Fruit fly (Drosophila melanogaster) whole organism, embryonic: Measurements from ENCODE around the gene CNMaR.

Source experiments
- ATbp ChIP-seq: fragments of 200-800 bp; sonication (Bioruptor generic); optimal IDR thresholded peaks from 2 replicates; lab custom pipeline; 2017; ENCODE audit warnings: missing biosample characterization, mild to moderate bottlenecking, missing genetic modification characterization, missing genetic modification reagents
- Abd-B ChIP-seq: fragments of 200-800 bp; sonication (Bioruptor generic); optimal IDR thresholded peaks from 2 replicates; lab custom pipeline; 2018; ENCODE audit warnings: missing biosample characterization, mild to moderate bottlenecking, missing genetic modification characterization, moderate library complexity
- CG10462 ChIP-seq: fragments of 200-800 bp; sonication (Bioruptor generic); optimal IDR thresholded peaks from 2 replicates; lab custom pipeline; 2016; ENCODE audit warnings: missing biosample characterization, missing genetic modification characterization
- CG10979 ChIP-seq: fragments of 200-800 bp; sonication (Bioruptor generic); optimal IDR thresholded peaks from 2 replicates; lab custom pipeline; 2018; ENCODE audit warnings: missing biosample characterization, mild to moderate bottlenecking, missing genetic modification characterization, moderate library complexity
- CG11504 ChIP-seq: fragments of 200-800 bp; sonication (Bioruptor generic); optimal IDR thresholded peaks from 3 replicates; lab custom pipeline; 2019; ENCODE audit warnings: missing biosample characterization, mild to moderate bottlenecking, missing genetic modification characterization, moderate library complexity
- CG13296 ChIP-seq: fragments of 200-800 bp; sonication (Bioruptor generic); optimal IDR thresholded peaks from 3 replicates; lab custom pipeline; 2018; ENCODE audit warnings: missing biosample characterization, mild to moderate bottlenecking, missing genetic modification characterization
- CG15269 ChIP-seq: fragments of 200-800 bp; sonication (Bioruptor generic); optimal IDR thresholded peaks from 2 replicates; lab custom pipeline; 2018; ENCODE audit warnings: missing biosample characterization, mild to moderate bottlenecking, missing genetic modification characterization, moderate library complexity
- CG18262 ChIP-seq: fragments of 200-800 bp; optimal IDR thresholded peaks from 3 replicates; lab custom pipeline; 2019; ENCODE audit warnings: missing biosample characterization, mild to moderate bottlenecking, missing genetic modification characterization, moderate library complexity
- CG2889 ChIP-seq: fragments of 200-800 bp; sonication (Bioruptor generic); IDR thresholded peaks from 3 replicates; pipeline ENCODE4 v1.3.6; 2022; ENCODE audit warnings: missing biosample characterization, missing genetic modification characterization
- CG31365 ChIP-seq: fragments of 200-800 bp; sonication (Bioruptor generic); optimal IDR thresholded peaks from 2 replicates; lab custom pipeline; 2018; ENCODE audit warnings: missing biosample characterization, mild to moderate bottlenecking, missing genetic modification characterization
- CG4282 ChIP-seq: fragments of 200-800 bp; sonication (Bioruptor generic); optimal IDR thresholded peaks from 2 replicates; lab custom pipeline; 2016; ENCODE audit warnings: missing biosample characterization, missing genetic modification characterization
- CG4617 ChIP-seq: fragments of 200-800 bp; sonication (Bioruptor generic); optimal IDR thresholded peaks from 3 replicates; lab custom pipeline; 2016; ENCODE audit warnings: missing biosample characterization, missing genetic modification characterization, borderline replicate concordance
- CG6254 ChIP-seq: fragments of 200-800 bp; sonication (Bioruptor generic); optimal IDR thresholded peaks from 3 replicates; lab custom pipeline; 2017; ENCODE audit warnings: mild to moderate bottlenecking, missing biosample characterization, missing genetic modification reagents, missing genetic modification characterization
- CG6654 ChIP-seq: fragments of 200-800 bp; sonication (Bioruptor generic); optimal IDR thresholded peaks from 2 replicates; lab custom pipeline; 2017; ENCODE audit warnings: missing biosample characterization, mild to moderate bottlenecking, missing genetic modification characterization
- CG6791 ChIP-seq: fragments of 200-800 bp; sonication (Bioruptor generic); IDR thresholded peaks from 3 replicates; pipeline ENCODE4 v1.3.6; 2022; ENCODE audit warnings: missing biosample characterization, missing genetic modification characterization; ENCODE audit not compliant: partially characterized antibody
- CG7357 ChIP-seq: fragments of 200-800 bp; sonication (Bioruptor generic); IDR thresholded peaks from 3 replicates; pipeline ENCODE4 v1.3.6; 2022; ENCODE audit warnings: missing biosample characterization, missing genetic modification characterization
- CG7556 ChIP-seq: fragments of 200-800 bp; sonication (Bioruptor generic); optimal IDR thresholded peaks from 2 replicates; lab custom pipeline; 2017; ENCODE audit warnings: missing biosample characterization, mild to moderate bottlenecking, missing genetic modification characterization
- CG7786 ChIP-seq: fragments of 200-800 bp; sonication (Bioruptor generic); optimal IDR thresholded peaks from 2 replicates; lab custom pipeline; 2016; ENCODE audit warnings: missing biosample characterization, missing genetic modification characterization
- CG9876 ChIP-seq: fragments of 200-800 bp; sonication (Bioruptor generic); optimal IDR thresholded peaks from 2 replicates; lab custom pipeline; 2016; ENCODE audit warnings: missing biosample characterization, missing genetic modification characterization
- Dip2 ChIP-seq: fragments of 200-800 bp; sonication (Bioruptor generic); IDR thresholded peaks from 2 replicates; pipeline ENCODE4 v1.3.6; 2022; ENCODE audit warnings: missing biosample characterization, missing genetic modification characterization
- Fer3 ChIP-seq: fragments of 200-800 bp; sonication (Bioruptor generic); optimal IDR thresholded peaks from 2 replicates; lab custom pipeline; 2018; ENCODE audit warnings: missing biosample characterization, mild to moderate bottlenecking, missing genetic modification characterization, moderate library complexity
- GATAe ChIP-seq: fragments of 200-800 bp; sonication (Bioruptor generic); conservative IDR thresholded peaks from 2 replicates; pipeline ENCODE4 v1.3.6; 2022; ENCODE audit warnings: missing biosample characterization, missing genetic modification characterization
- HHEX ChIP-seq: fragments of 200-800 bp; sonication (Bioruptor generic); optimal IDR thresholded peaks from 3 replicates; lab custom pipeline; 2017; ENCODE audit warnings: missing biosample characterization, mild to moderate bottlenecking, missing genetic modification characterization, missing genetic modification reagents
- HLH3B ChIP-seq: fragments of 200-800 bp; sonication (Bioruptor generic); IDR thresholded peaks from 2 replicates; pipeline ENCODE4 v1.3.6; 2022; ENCODE audit warnings: missing biosample characterization, missing genetic modification characterization
- Hr51 ChIP-seq, 2 experiments: fragments of 200-800 bp; sonication (Bioruptor generic); optimal IDR thresholded peaks; 2 replicates in 1 of 2; 3 replicates in 1 of 2; lab custom pipeline; 2016 to 2018; ENCODE audit warnings: missing biosample characterization in 2 of 2, missing genetic modification characterization in 2 of 2, mild to moderate bottlenecking in 1 of 2, moderate library complexity in 1 of 2
- Hr78 ChIP-seq, 2 experiments: fragments of 200-800 bp in 1 of 2; fragments of >200 bp in 1 of 2; sonication (Bioruptor generic) in 1 of 2; optimal IDR thresholded peaks; 2 replicates each; lab custom pipeline; 2017 to 2019; ENCODE audit warnings: missing biosample characterization in 2 of 2, missing genetic modification characterization in 2 of 2, mild to moderate bottlenecking in 1 of 2, moderate library complexity in 1 of 2
- Med ChIP-seq: fragments of 200-800 bp; sonication (Bioruptor generic); peaks from one replicate; lab custom pipeline; 2016; ENCODE audit warnings: missing biosample characterization, missing genetic modification characterization, mild to moderate bottlenecking, inconsistent platforms, moderate library complexity
- Mes4 ChIP-seq: fragments of 200-800 bp; sonication (Bioruptor generic); optimal IDR thresholded peaks from 2 replicates; lab custom pipeline; 2016; ENCODE audit warnings: missing biosample characterization, missing genetic modification characterization
- Nf-YB ChIP-seq: fragments of 200-800 bp; sonication (Bioruptor generic); optimal IDR thresholded peaks from 3 replicates; lab custom pipeline; 2019; ENCODE audit warnings: missing biosample characterization, mild to moderate bottlenecking, missing genetic modification characterization, moderate library complexity
- Sry-β ChIP-seq: fragments of 200-800 bp; sonication (Bioruptor generic); optimal IDR thresholded peaks from 2 replicates; lab custom pipeline; 2018; ENCODE audit warnings: missing biosample characterization, mild to moderate bottlenecking, missing genetic modification characterization, moderate library complexity
- Taf1 ChIP-seq: fragments of 200-800 bp; sonication (Bioruptor generic); IDR thresholded peaks from 2 replicates; pipeline ENCODE4 v1.3.6; 2022; ENCODE audit warnings: missing biosample characterization, missing genetic modification characterization
- ato ChIP-seq: fragments of 200-800 bp; sonication (Bioruptor generic); IDR thresholded peaks from 2 replicates; pipeline ENCODE4 v1.3.6; 2022; ENCODE audit warnings: missing biosample characterization, missing genetic modification characterization; ENCODE audit not compliant: partially characterized antibody
- cas ChIP-seq: fragments of 200-800 bp; sonication (Bioruptor generic); IDR thresholded peaks from 2 replicates; pipeline ENCODE4 v1.3.6; 2022; ENCODE audit warnings: missing biosample characterization, missing genetic modification characterization
- corto ChIP-seq: fragments of 200-800 bp; sonication (Bioruptor generic); optimal IDR thresholded peaks from 2 replicates; lab custom pipeline; 2016; ENCODE audit warnings: missing biosample characterization, mild to moderate bottlenecking, missing genetic modification characterization, moderate library complexity
- disco-r ChIP-seq: fragments of 200-800 bp; sonication (Bioruptor generic); optimal IDR thresholded peaks from 2 replicates; lab custom pipeline; 2016; ENCODE audit warnings: missing biosample characterization, missing genetic modification characterization
- eve ChIP-seq, 2 experiments: fragments of >200 bp; optimal IDR thresholded peaks; 2 replicates each; lab custom pipeline; 2017; ENCODE audit warnings: missing biosample characterization in 2 of 2, missing genetic modification characterization in 2 of 2
- ewg ChIP-seq: fragments of 200-800 bp; sonication (Bioruptor generic); optimal IDR thresholded peaks from 3 replicates; lab custom pipeline; 2017; ENCODE audit warnings: mild to moderate bottlenecking, missing biosample characterization, missing genetic modification reagents, missing genetic modification characterization
- fru ChIP-seq: fragments of >200 bp; optimal IDR thresholded peaks from 2 replicates; lab custom pipeline; 2017
- gem ChIP-seq: fragments of 200-800 bp; sonication (Bioruptor generic); optimal IDR thresholded peaks from 2 replicates; lab custom pipeline; 2019; ENCODE audit warnings: missing biosample characterization, mild to moderate bottlenecking, missing genetic modification characterization, moderate library complexity
- h ChIP-seq: fragments of >200 bp; optimal IDR thresholded peaks from 2 replicates; lab custom pipeline; 2017
- inv ChIP-seq: fragments of 200-800 bp; sonication (Bioruptor generic); IDR thresholded peaks from 2 replicates; pipeline ENCODE4 v1.3.6; 2022; ENCODE audit warnings: missing biosample characterization, missing genetic modification characterization; ENCODE audit not compliant: partially characterized antibody
- lab ChIP-seq: fragments of 200-800 bp; sonication (Bioruptor generic); optimal IDR thresholded peaks from 3 replicates; lab custom pipeline; 2017; ENCODE audit warnings: missing biosample characterization, missing genetic modification characterization, mild to moderate bottlenecking, moderate library complexity, missing genetic modification reagents
- mirr ChIP-seq: fragments of 200-800 bp; sonication (Bioruptor generic); optimal IDR thresholded peaks from 3 replicates; lab custom pipeline; 2018; ENCODE audit warnings: missing biosample characterization, mild to moderate bottlenecking, missing genetic modification characterization
- odd ChIP-seq: fragments of 200-800 bp; sonication (Bioruptor generic); optimal IDR thresholded peaks from 2 replicates; lab custom pipeline; 2017; ENCODE audit warnings: missing biosample characterization, mild to moderate bottlenecking, missing genetic modification characterization
- slp2 ChIP-seq: fragments of 200-800 bp; sonication (Bioruptor generic); optimal IDR thresholded peaks from 2 replicates; lab custom pipeline; 2016; ENCODE audit warnings: missing biosample characterization, missing genetic modification characterization
- ssp ChIP-seq: fragments of 200-800 bp; sonication (Bioruptor generic); IDR thresholded peaks from 2 replicates; pipeline ENCODE4 v1.3.6; 2022; ENCODE audit warnings: missing biosample characterization, missing genetic modification characterization
- sug ChIP-seq: fragments of 200-800 bp; optimal IDR thresholded peaks from 2 replicates; lab custom pipeline; 2019; ENCODE audit warnings: missing biosample characterization, mild to moderate bottlenecking, missing genetic modification characterization, moderate library complexity
- zf30C ChIP-seq: fragments of 200-800 bp; sonication (Bioruptor generic); optimal IDR thresholded peaks from 3 replicates; lab custom pipeline; 2018; ENCODE audit warnings: missing biosample characterization, mild to moderate bottlenecking, missing genetic modification characterization
- zfh1 ChIP-seq: fragments of 200-800 bp; sonication (Bioruptor generic); IDR thresholded peaks from 3 replicates; pipeline ENCODE4 v1.3.6; 2022; ENCODE audit warnings: missing biosample characterization, missing genetic modification characterization

Gene CNMaR

dm6 chr3L:9692892-9693551, 49.1 kb downstream of the CNMaR start (continued):
- TF ChIP-seq Nf-YB (GFP tag; lab: Kevin White, UChicago) (peak; percentile 83), Fer3 (tag; lab: Kevin White, UChicago) (peak; percentile 90), CG4282 (GFP tag; lab: Kevin White, UChicago) (peak; percentile 83), CG31365 (peak; percentile 68), Mes4 (GFP tag; lab: Kevin White, UChicago) (peak; percentile 95), CG7786 (GFP tag; lab: Kevin White, UChicago) (peak; percentile 97), odd (peak; percentile 95), Hr51 (GFP tag; optimal IDR thresholded peaks at IDR 0.05; lab: Kevin White, UChicago) (peak; percentile 95 to 97), sug (tag; lab: Kevin White, UChicago) (peak; percentile 64), CG6254 (peak; percentile 83), CG10462 (GFP tag; lab: Kevin White, UChicago) (peak; percentile 93), Sry-β (peak; percentile 58), ATbp (GFP tag; lab: Kevin White, UChicago) (peak; percentile 92), Med (GFP tag; lab: Kevin White, UChicago) (peak; percentile 99), CG13296 (GFP tag; lab: Kevin White, UChicago) (peak; percentile 95), HLH3B (GFP tag; lab: Robert Waterston, UW) (peak; percentile 88; the same call in 1 of the 2 replicates), GATAe (GFP tag; lab: Robert Waterston, UW) (peak; percentile 77), gem (tag; lab: Kevin White, UChicago) (peak; percentile 98), h (lab: Kevin White, UChicago) (no peak), ewg (GFP tag; lab: Kevin White, UChicago) (peak; percentile 91), Abd-B (GFP tag; lab: Kevin White, UChicago) (peak; percentile 95), eve (GFP tag; optimal IDR thresholded peaks at IDR 0.05; lab: Kevin White, UChicago) (peak in 1 of 2 experiments; percentile 99), HHEX (GFP tag; lab: Kevin White, UChicago) (peak; percentile 96), CG15269 (tag; lab: Kevin White, UChicago) (peak; percentile 96), zfh1 (peak; percentile 69; the same call in 2 of the 3 replicates), corto (peak; percentile 56), CG2889 (GFP tag; lab: Robert Waterston, UW) (peak; percentile 79), disco-r (GFP tag; lab: Kevin White, UChicago) (peak; percentile 95), ssp (GFP tag; lab: Robert Waterston, UW) (peak; percentile 87), CG6791 (GFP tag; lab: Robert Waterston, UW) (no peak), CG7556 (GFP tag; lab: Kevin White, UChicago) (peak; percentile 99), CG11504 (tag; lab: Kevin White, UChicago) (peak; percentile 96), Taf1 (peak; percentile 76), ato (GFP tag; lab: Robert Waterston, UW) (no peak), Hr78 (GFP tag; optimal IDR thresholded peaks at IDR 0.05; lab: Kevin White, UChicago) (peak in 1 of 2 experiments; percentile 91), Dip2 (GFP tag; lab: Robert Waterston, UW) (peak; percentile 21; the same call in 1 of the 2 replicates), cas (GFP tag; lab: Robert Waterston, UW) (peak; percentile 53), CG9876 (GFP tag; lab: Kevin White, UChicago) (peak; percentile 95), inv (GFP tag; lab: Robert Waterston, UW) (no peak), CG6654 (GFP tag; lab: Kevin White, UChicago) (peak; percentile 91), slp2 (GFP tag; lab: Kevin White, UChicago) (peak; percentile 96), CG4617 (peak; percentile 77), lab (GFP tag; lab: Kevin White, UChicago) (peak; percentile 97), zf30C (GFP tag; lab: Kevin White, UChicago) (no peak), CG18262 (tag; lab: Kevin White, UChicago) (peak; percentile 98), fru (no peak), CG7357 (GFP tag; lab: Robert Waterston, UW) (peak; percentile 84; the same call in 2 of the 3 replicates), mirr (GFP tag; lab: Kevin White, UChicago) (peak; percentile 62), CG10979 (tag; lab: Kevin White, UChicago) (peak; percentile 97)
